Worm (Caenorhabditis elegans) whole organism, L3 larva: ENCODE results near the gene ZK355.3.

Experiments used
- ama-1 ChIP-seq: fragments of 150-350 bp; optimal IDR thresholded peaks from 2 replicates; lab custom pipeline; 2018
- nhr-11 ChIP-seq: fragments of 150-350 bp; optimal IDR thresholded peaks from 2 replicates; lab custom pipeline; 2014; ENCODE audit warnings: missing biosample characterization, missing genetic modification characterization
- nhr-12 ChIP-seq: fragments of 150-350 bp; optimal IDR thresholded peaks from 2 replicates; lab custom pipeline; 2014; ENCODE audit warnings: missing biosample characterization, missing genetic modification characterization
- zag-1 ChIP-seq: fragments of 150-350 bp; optimal IDR thresholded peaks from 2 replicates; lab custom pipeline; 2014; ENCODE audit warnings: missing biosample characterization, missing genetic modification characterization

- no peak for TF ChIP-seq zag-1 (tag; lab: Kevin White, UChicago)
- no peak for TF ChIP-seq nhr-12 (tag; lab: Kevin White, UChicago)
- TF ChIP-seq ama-1 (lab: Kevin White, UChicago), result no peak
- TF ChIP-seq nhr-11 (tag; lab: Kevin White, UChicago), result no peak
These were observed 3.1 kb upstream of the ZK355.3 start, which contains the start of the genes irld-64 and irld-63 for ce11 chrII:2930499-2930898.
